Fruit fly (Drosophila melanogaster) ovary, adult (tissue): ENCODE data around the gene CG9098.

Experiments
- CG17801 ChIP-seq: fragments of 200-800 bp; optimal IDR thresholded peaks from 2 replicates; lab custom pipeline; 2019; ENCODE audit warnings: missing biosample characterization, mild to moderate bottlenecking, missing genetic modification characterization, moderate library complexity; ENCODE audit not compliant: partially characterized antibody

The CG9098 gene

dm6 chr2L:6012303-6013070, at the start of gene CG9098:
CG9098 (minus strand) TSS chr2L:6012338.
- peak; percentile 68 for TF ChIP-seq CG17801 (GFP tag; lab: Kevin White, UChicago)

dm6 chr2L:6060210-6060609, 48.1 kb upstream of the CG9098 start, which contains the start of gene CG34180:
CG34180 (plus strand) TSS chr2L:6060510.
- no peak for TF ChIP-seq CG17801 (GFP tag; lab: Kevin White, UChicago)

- TF ChIP-seq CG17801 (GFP tag; lab: Kevin White, UChicago), result no peak
These were observed 41.8 kb upstream of the CG9098 start, which contains the start of gene CG13995 for dm6 chr2L:6053874-6054469. CG13995 (plus strand) TSS chr2L:6054302.

dm6 chr2L:6051212-6051621, 39.1 kb upstream of the CG9098 start:
- TF ChIP-seq CG17801 (GFP tag; lab: Kevin White, UChicago), result peak; percentile 96

dm6 chr2L:6050575-6050974, 38.4 kb upstream of the CG9098 start, which contains the start of gene CG9135:
CG9135 (plus strand) TSS chr2L:6050800.
- TF ChIP-seq CG17801 (GFP tag; lab: Kevin White, UChicago), result no peak

- TF ChIP-seq CG17801 (GFP tag; lab: Kevin White, UChicago), result no peak
These were observed 36.4 kb upstream of the CG9098 start, which contains the start of the genes CG34179 and slmo for dm6 chr2L:6048542-6048941. CG34179 (minus strand) TSS chr2L:6048706. slmo (minus strand) TSS chr2L:6048706.

dm6 chr2L:6047528-6048160, 35.5 kb upstream of the CG9098 start, which contains the start of gene IPIP:
IPIP (plus strand) TSS chr2L:6048002.
- peak; percentile 75 for TF ChIP-seq CG17801 (GFP tag; lab: Kevin White, UChicago)

- TF ChIP-seq CG17801 (GFP tag; lab: Kevin White, UChicago), result no peak
These were observed 34.7 kb upstream of the CG9098 start for dm6 chr2L:6046865-6047264.

- TF ChIP-seq CG17801 (GFP tag; lab: Kevin White, UChicago), result peak; percentile 67
These were observed 34.0 kb upstream of the CG9098 start, which contains the start of gene Pfas for dm6 chr2L:6045972-6046718. Pfas (minus strand) TSS chr2L:6046050.

- no peak for TF ChIP-seq CG17801 (GFP tag; lab: Kevin White, UChicago)
These were observed 33.3 kb upstream of the CG9098 start for dm6 chr2L:6045484-6045883.

dm6 chr2L:6037830-6038229, 25.7 kb upstream of the CG9098 start, which contains the start of the genes CG9117 and CG31643:
CG9117 (minus strand) TSS chr2L:6037902.
CG31643 (plus strand) TSS chr2L:6038117.
- peak; percentile 70 for TF ChIP-seq CG17801 (GFP tag; lab: Kevin White, UChicago)

dm6 chr2L:6036710-6037109, 24.6 kb upstream of the CG9098 start, which contains the start of gene mtm:
mtm (minus strand) TSS chr2L:6037015.
- no peak for TF ChIP-seq CG17801 (GFP tag; lab: Kevin White, UChicago)

- TF ChIP-seq CG17801 (GFP tag; lab: Kevin White, UChicago), result no peak
These were observed 23.0 kb upstream of the CG9098 start for dm6 chr2L:6035155-6035554.

dm6 chr2L:6034344-6034743, 22.2 kb upstream of the CG9098 start, which contains the start of gene CG9109:
CG9109 (minus strand) TSS chr2L:6034423.
- TF ChIP-seq CG17801 (GFP tag; lab: Kevin White, UChicago), result no peak
